Worm (Caenorhabditis elegans) whole organism, L4/young adult: ENCODE measurements around the gene ztf-14.

ENCODE experiments used
- W03F9.2 ChIP-seq: fragments of 150-350 bp; optimal IDR thresholded peaks from 2 replicates; lab custom pipeline; 2014; ENCODE audit warnings: missing biosample characterization, missing genetic modification characterization
- dao-5 ChIP-seq: sonication (generic microtip); optimal IDR thresholded peaks from 2 replicates; lab custom pipeline; 2016; ENCODE audit warnings: missing genotype, missing genetic modification characterization, moderate library complexity, missing compliant biosample characterization
- him-1 ChIP-seq: sonication (generic microtip); optimal IDR thresholded peaks from 2 replicates; lab custom pipeline; 2016; ENCODE audit warnings: missing genotype, missing genetic modification reagents, missing genetic modification characterization, missing compliant biosample characterization

DNA sequence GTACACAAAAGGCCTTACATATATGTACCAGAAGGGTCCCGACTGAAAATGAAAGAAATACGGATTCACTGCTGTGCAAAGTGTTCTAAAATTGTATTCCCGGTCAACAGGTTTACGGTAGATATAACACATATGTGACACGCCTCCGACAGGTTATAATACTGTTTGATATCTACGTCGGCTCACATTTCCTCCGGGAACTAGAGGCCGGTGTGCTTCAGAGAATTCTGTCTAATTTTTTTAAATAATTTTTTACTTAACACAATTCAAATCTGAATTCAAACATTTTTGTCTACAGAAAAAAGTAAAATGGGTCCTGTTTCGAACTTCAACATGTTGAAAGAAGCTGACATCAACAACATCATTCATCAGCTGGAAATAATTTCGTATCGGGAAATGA is 47.3 kb downstream of the ztf-14 start, which contains the start of gene T24C2.3:
- TF ChIP-seq W03F9.2 (no peak), him-1 (tag; lab: Kevin White, UChicago) (no peak), dao-5 (no peak)
